Worm (Caenorhabditis elegans) whole organism, L2 larva: Measurements from ENCODE around the gene F14D2.11.

Experiments used
- F13H6.1 ChIP-seq: sonication (generic microtip); optimal IDR thresholded peaks from 2 replicates; lab custom pipeline; 2016; ENCODE audit warnings: missing genetic modification characterization, missing compliant biosample characterization
- R02D3.7 ChIP-seq: fragments of 150-350 bp; optimal IDR thresholded peaks from 2 replicates; lab custom pipeline; 2014; ENCODE audit warnings: missing biosample characterization, missing genetic modification characterization
- ZK546.5 ChIP-seq: sonication (generic microtip); optimal IDR thresholded peaks from 2 replicates; lab custom pipeline; 2017; ENCODE audit warnings: missing biosample characterization, missing genetic modification characterization
- alr-1 ChIP-seq: fragments of 150-350 bp; optimal IDR thresholded peaks from 2 replicates; lab custom pipeline; 2014; ENCODE audit warnings: missing biosample characterization, missing genetic modification characterization
- aly-2 ChIP-seq: fragments of 150-350 bp; optimal IDR thresholded peaks from 2 replicates; lab custom pipeline; 2014; ENCODE audit warnings: missing biosample characterization, missing genetic modification characterization
- ama-1 ChIP-seq: fragments of 150-350 bp; optimal IDR thresholded peaks from 2 replicates; lab custom pipeline; 2018; ENCODE audit warnings: inconsistent platforms
- blmp-1 ChIP-seq: sonication (generic microtip); optimal IDR thresholded peaks from 2 replicates; lab custom pipeline; 2017; ENCODE audit warnings: missing genetic modification characterization, mild to moderate bottlenecking, missing compliant biosample characterization, antibody characterized with exemption, moderate library complexity; ENCODE audit not compliant: insufficient read depth
- ceh-82 ChIP-seq: fragments of 150-350 bp; optimal IDR thresholded peaks from 2 replicates; lab custom pipeline; 2014; ENCODE audit warnings: missing biosample characterization, missing genetic modification characterization
- crh-2 ChIP-seq: sonication (generic microtip); optimal IDR thresholded peaks from 2 replicates; lab custom pipeline; 2017; ENCODE audit warnings: missing biosample characterization, missing genetic modification characterization
- egl-27 ChIP-seq: sonication (generic microtip); optimal IDR thresholded peaks from 3 replicates; lab custom pipeline; 2017; ENCODE audit warnings: missing biosample characterization, missing genetic modification reagents, missing genetic modification characterization
- elt-1 ChIP-seq: fragments of 150-350 bp; optimal IDR thresholded peaks from 2 replicates; lab custom pipeline; 2014; ENCODE audit warnings: missing biosample characterization, missing genetic modification characterization
- elt-3 ChIP-seq: sonication (generic microtip); optimal IDR thresholded peaks from 2 replicates; lab custom pipeline; 2017; ENCODE audit warnings: missing biosample characterization, missing genetic modification characterization
- fos-1 ChIP-seq: fragments of 150-350 bp; optimal IDR thresholded peaks from 2 replicates; lab custom pipeline; 2014; ENCODE audit warnings: missing biosample characterization, missing genetic modification characterization
- gmeb-1 ChIP-seq: fragments of 150-350 bp; optimal IDR thresholded peaks from 2 replicates; lab custom pipeline; 2014; ENCODE audit warnings: missing biosample characterization, missing genetic modification characterization
- lin-11 ChIP-seq: fragments of 150-350 bp; sonication (generic microtip); optimal IDR thresholded peaks from 2 replicates; lab custom pipeline; 2014; ENCODE audit warnings: missing biosample characterization, missing genetic modification characterization, inconsistent platforms, mixed read lengths
- lin-13 ChIP-seq: fragments of 150-350 bp; optimal IDR thresholded peaks from 2 replicates; lab custom pipeline; 2014; ENCODE audit warnings: missing biosample characterization, missing genetic modification reagents, missing genetic modification characterization
- lin-39 ChIP-seq: fragments of 150-350 bp; optimal IDR thresholded peaks from 2 replicates; lab custom pipeline; 2014; ENCODE audit warnings: missing biosample characterization, missing genetic modification reagents, missing genetic modification characterization
- lsy-2 ChIP-seq, 2 experiments: fragments of 150-350 bp in 1 of 2; sonication (generic microtip) in 1 of 2; optimal IDR thresholded peaks; 2 replicates each; lab custom pipeline; 2014 to 2017; ENCODE audit warnings: missing biosample characterization in 2 of 2, missing genetic modification characterization in 2 of 2
- mab-5 ChIP-seq: fragments of 150-350 bp; optimal IDR thresholded peaks from 2 replicates; lab custom pipeline; 2014; ENCODE audit warnings: missing biosample characterization, missing genetic modification characterization
- nhr-10 ChIP-seq: sonication (generic microtip); optimal IDR thresholded peaks from 2 replicates; lab custom pipeline; 2017; ENCODE audit warnings: missing biosample characterization, missing genetic modification characterization
- nhr-11 ChIP-seq: fragments of 150-350 bp; optimal IDR thresholded peaks from 2 replicates; lab custom pipeline; 2014; ENCODE audit warnings: missing biosample characterization, missing genetic modification characterization
- nhr-12 ChIP-seq: fragments of 150-350 bp; optimal IDR thresholded peaks from 2 replicates; lab custom pipeline; 2014; ENCODE audit warnings: missing biosample characterization, missing genetic modification characterization
- nhr-129 ChIP-seq: fragments of 150-350 bp; optimal IDR thresholded peaks from 2 replicates; lab custom pipeline; 2014; ENCODE audit warnings: missing biosample characterization, missing genetic modification characterization
- nhr-21 ChIP-seq: fragments of 150-350 bp; optimal IDR thresholded peaks from 2 replicates; lab custom pipeline; 2014; ENCODE audit warnings: missing biosample characterization, missing genetic modification characterization
- nhr-23 ChIP-seq: fragments of 150-350 bp; optimal IDR thresholded peaks from 2 replicates; lab custom pipeline; 2014; ENCODE audit warnings: missing biosample characterization, missing genetic modification reagents, missing genetic modification characterization
- nhr-6 ChIP-seq: fragments of 150-350 bp; optimal IDR thresholded peaks from 2 replicates; lab custom pipeline; 2014; ENCODE audit warnings: missing biosample characterization, missing genetic modification characterization
- nhr-77 ChIP-seq: fragments of 150-350 bp; optimal IDR thresholded peaks from 2 replicates; lab custom pipeline; 2014; ENCODE audit warnings: missing biosample characterization, missing genetic modification characterization
- sem-4 ChIP-seq: fragments of 150-350 bp; optimal IDR thresholded peaks from 2 replicates; lab custom pipeline; 2014; ENCODE audit warnings: missing biosample characterization, missing genetic modification reagents, missing genetic modification characterization
- skn-1 ChIP-seq: sonication (generic microtip); optimal IDR thresholded peaks from 2 replicates; lab custom pipeline; 2017; ENCODE audit warnings: missing biosample characterization, missing genetic modification characterization
- sma-9 ChIP-seq, 2 experiments: fragments of 150-350 bp in 1 of 2; sonication (generic microtip) in 1 of 2; optimal IDR thresholded peaks; 2 replicates each; lab custom pipeline; 2014 to 2016; ENCODE audit warnings: missing genetic modification characterization in 2 of 2, mild to moderate bottlenecking in 1 of 2, missing biosample characterization in 1 of 2, missing compliant biosample characterization in 1 of 2, missing genetic modification reagents in 1 of 2, moderate library complexity in 1 of 2
- snpc-4 ChIP-seq: fragments of 150-350 bp; optimal IDR thresholded peaks from 2 replicates; lab custom pipeline; 2014; ENCODE audit warnings: missing biosample characterization, missing genetic modification characterization
- unc-39 ChIP-seq: fragments of 150-350 bp; optimal IDR thresholded peaks from 2 replicates; lab custom pipeline; 2014; ENCODE audit warnings: missing biosample characterization, missing genetic modification characterization
- unc-62 ChIP-seq: fragments of 150-350 bp; optimal IDR thresholded peaks from 2 replicates; lab custom pipeline; 2014; ENCODE audit warnings: missing biosample characterization, missing genetic modification reagents, missing genetic modification characterization
- zag-1 ChIP-seq: fragments of 150-350 bp; optimal IDR thresholded peaks from 2 replicates; lab custom pipeline; 2014; ENCODE audit warnings: missing biosample characterization, missing genetic modification characterization
- ztf-1 ChIP-seq: fragments of 200-800 bp; sonication (Bioruptor generic); conservative IDR thresholded peaks from 2 replicates; pipeline ENCODE4 v1.3.6; 2022; ENCODE audit warnings: missing genetic modification characterization, missing compliant biosample characterization
- ztf-11 ChIP-seq: sonication (generic microtip); optimal IDR thresholded peaks from 2 replicates; lab custom pipeline; 2017; ENCODE audit warnings: missing biosample characterization, missing genetic modification characterization

F14D2.11 gene

ce11 chrII:3343714-3344113 lies 1.8 kb upstream of the F14D2.11 start, which contains the start of gene F14D2.15:
TSS of gene F14D2.15 (minus strand) at chrII:3343814.
- TF ChIP-seq gmeb-1 (no peak), nhr-129 (tag; lab: Kevin White, UChicago) (no peak), nhr-6 (no peak), ZK546.5 (tag; lab: Kevin White, UChicago) (no peak), elt-1 (tag; lab: Kevin White, UChicago) (no peak), ama-1 (no peak)

- TF ChIP-seq nhr-23 (tag; lab: Kevin White, UChicago): no peak
- no peak for TF ChIP-seq nhr-10 (tag; lab: Kevin White, UChicago)
- TF ChIP-seq alr-1 (tag; lab: Kevin White, UChicago): no peak
- TF ChIP-seq nhr-6: no peak
- no peak for TF ChIP-seq nhr-11
- no peak for TF ChIP-seq unc-39
- no peak for TF ChIP-seq lsy-2 (tag; optimal IDR thresholded peaks at IDR 0.05; lab: Kevin White, UChicago)
- no peak for TF ChIP-seq blmp-1 (tag; lab: Kevin White, UChicago)
- no peak for TF ChIP-seq unc-62
- no peak for TF ChIP-seq ceh-82 (tag; lab: Kevin White, UChicago)
- TF ChIP-seq nhr-129 (tag; lab: Kevin White, UChicago): no peak
- no peak for TF ChIP-seq egl-27 (tag; lab: Kevin White, UChicago)
Observed at ce11 chrII:3340818-3341217, 1.1 kb downstream of the F14D2.11 start.

ce11 chrII:3340251-3340650 lies 1.6 kb downstream of the F14D2.11 start, which contains the start of gene F14D2.5:
TSS of gene F14D2.5 (plus strand) at chrII:3340551.
- TF ChIP-seq F13H6.1 (tag; lab: Kevin White, UChicago) (no peak), mab-5 (tag; lab: Kevin White, UChicago) (no peak), alr-1 (tag; lab: Kevin White, UChicago) (no peak), sem-4 (tag; lab: Kevin White, UChicago) (no peak), ztf-1 (no peak), nhr-77 (tag; lab: Kevin White, UChicago) (no peak), lin-11 (tag; lab: Kevin White, UChicago) (no peak), crh-2 (tag; lab: Kevin White, UChicago) (no peak), elt-1 (tag; lab: Kevin White, UChicago) (no peak), lin-39 (tag; lab: Kevin White, UChicago) (no peak), egl-27 (tag; lab: Kevin White, UChicago) (no peak), elt-3 (tag; lab: Kevin White, UChicago) (no peak)

- TF ChIP-seq ztf-11: no peak
- TF ChIP-seq ama-1: no peak
- no peak for TF ChIP-seq ztf-1
- no peak for TF ChIP-seq snpc-4 (tag; lab: Kevin White, UChicago)
- no peak for TF ChIP-seq sem-4 (tag; lab: Kevin White, UChicago)
- no peak for TF ChIP-seq lin-13 (GFP tag; lab: Kevin White, UChicago)
- TF ChIP-seq fos-1: no peak
Observed at ce11 chrII:3338556-3338955, 3.3 kb downstream of the F14D2.11 start, which contains the start of gene F14D2.7. TSS of gene F14D2.7 (minus strand) at chrII:3338656.

- TF ChIP-seq R02D3.7 (tag; lab: Kevin White, UChicago) (no peak), egl-27 (tag; lab: Kevin White, UChicago) (no peak), aly-2 (tag; lab: Kevin White, UChicago) (no peak), zag-1 (tag; lab: Kevin White, UChicago) (no peak), skn-1 (tag; lab: Kevin White, UChicago) (no peak), unc-39 (no peak), sem-4 (tag; lab: Kevin White, UChicago) (no peak), sma-9 (GFP tag; optimal IDR thresholded peaks at IDR 0.05; lab: Kevin White, UChicago) (no peak), sma-9 (tag; optimal IDR thresholded peaks at IDR 0.05; lab: Kevin White, UChicago) (no peak), elt-1 (tag; lab: Kevin White, UChicago) (no peak), nhr-12 (tag; lab: Kevin White, UChicago) (no peak), F13H6.1 (tag; lab: Kevin White, UChicago) (no peak), lsy-2 (tag; optimal IDR thresholded peaks at IDR 0.05; lab: Kevin White, UChicago) (no peak), lin-39 (tag; lab: Kevin White, UChicago) (no peak), ztf-1 (no peak), nhr-129 (tag; lab: Kevin White, UChicago) (no peak), alr-1 (tag; lab: Kevin White, UChicago) (no peak), nhr-23 (tag; lab: Kevin White, UChicago) (no peak), nhr-77 (tag; lab: Kevin White, UChicago) (no peak), nhr-21 (tag; lab: Kevin White, UChicago) (no peak)
- TF ChIP-seq, all 48 proteins: peak for 0
Observed at ce11 chrII:3337039-3337438, 4.8 kb downstream of the F14D2.11 start, which contains the start of gene F14D2.19. TSS of gene F14D2.19 (minus strand) at chrII:3337139.
